Worm (Caenorhabditis elegans) whole organism, early embryonic: ENCODE data around the gene F58E6.6.

Source experiments
- B0310.2 ChIP-seq: sonication (generic microtip); optimal IDR thresholded peaks from 2 replicates; lab custom pipeline; 2016; ENCODE audit warnings: mild to moderate bottlenecking, missing genetic modification characterization, missing compliant biosample characterization
- aly-1 ChIP-seq: sonication (generic microtip); optimal IDR thresholded peaks from 2 replicates; lab custom pipeline; 2016; ENCODE audit warnings: missing genetic modification characterization, missing compliant biosample characterization
- ama-1 ChIP-seq: fragments of 150-350 bp; optimal IDR thresholded peaks from 2 replicates; lab custom pipeline; 2014
- ceh-36 ChIP-seq: sonication (generic microtip); optimal IDR thresholded peaks from 2 replicates; lab custom pipeline; 2016; ENCODE audit warnings: missing genetic modification characterization, inconsistent platforms, missing compliant biosample characterization
- hnd-1 ChIP-seq: sonication (generic microtip); optimal IDR thresholded peaks from 2 replicates; lab custom pipeline; 2016; ENCODE audit warnings: missing genetic modification characterization, missing compliant biosample characterization
- pes-1 ChIP-seq: fragments of 200-800 bp; sonication (Bioruptor generic); IDR thresholded peaks from 2 replicates; pipeline ENCODE4 v1.3.6; 2022; ENCODE audit warnings: missing genetic modification reagents, missing genetic modification characterization, missing compliant biosample characterization
- sea-1 ChIP-seq: fragments of 200-800 bp; sonication (Bioruptor generic); conservative IDR thresholded peaks from 2 replicates; pipeline ENCODE4 v1.3.6; 2022; ENCODE audit warnings: missing genetic modification characterization, missing compliant biosample characterization
- tra-4 ChIP-seq: sonication (generic microtip); optimal IDR thresholded peaks from 2 replicates; lab custom pipeline; 2017; ENCODE audit warnings: missing genetic modification characterization, missing compliant biosample characterization

ce11 chrV:9791332-9791731, 38.5 kb upstream of the F58E6.6 start, which contains the start of gene lipl-2:
- TF ChIP-seq ama-1 (no peak), B0310.2 (tag; lab: Kevin White, UChicago) (no peak), pes-1 (GFP tag; lab: Robert Waterston, UW) (no peak), hnd-1 (tag; lab: Kevin White, UChicago) (no peak), sea-1 (no peak), ceh-36 (tag; lab: Kevin White, UChicago) (no peak), aly-1 (tag; lab: Kevin White, UChicago) (no peak), tra-4 (no peak)
